Worm (Caenorhabditis elegans) whole organism, midembryonic: ENCODE data around the gene vglu-3.

Experiments
- cog-1 ChIP-seq: sonication (generic microtip); optimal IDR thresholded peaks from 2 replicates; lab custom pipeline; 2016; ENCODE audit warnings: missing genetic modification characterization, missing compliant biosample characterization
- klf-2 ChIP-seq: fragments of 200-800 bp; sonication (Bioruptor generic); conservative IDR thresholded peaks from 2 replicates; pipeline ENCODE4 v1.3.6; 2022; ENCODE audit warnings: missing genetic modification reagents, missing genetic modification characterization, missing compliant biosample characterization
- med-1 ChIP-seq: sonication (generic microtip); optimal IDR thresholded peaks from 2 replicates; lab custom pipeline; 2017; ENCODE audit warnings: missing genetic modification characterization, mild to moderate bottlenecking, missing compliant biosample characterization, antibody characterized with exemption, missing genetic modification reagents; ENCODE audit not compliant: insufficient read depth
- ztf-23 ChIP-seq: fragments of 200-800 bp; sonication (Bioruptor generic); IDR thresholded peaks from 2 replicates; pipeline ENCODE4 v1.3.6; 2022; ENCODE audit warnings: missing genetic modification reagents, missing genetic modification characterization, missing compliant biosample characterization
- ztf-29 ChIP-seq: fragments of 200-800 bp; sonication (Bioruptor generic); IDR thresholded peaks from 2 replicates; pipeline ENCODE4 v1.3.6; 2022; ENCODE audit warnings: missing genetic modification reagents, missing genetic modification characterization, missing compliant biosample characterization

- no peak for TF ChIP-seq klf-2 (GFP tag; lab: Robert Waterston, UW)
- no peak for TF ChIP-seq med-1
- TF ChIP-seq ztf-23 = no peak
- no peak for TF ChIP-seq ztf-29
- TF ChIP-seq cog-1 (tag; lab: Kevin White, UChicago) = no peak
These were observed 38.5 kb upstream of the vglu-3 start, which contains the start of gene bbs-5 for ce11 chrIII:10261682-10262081.
